Worm (Caenorhabditis elegans) whole organism, L2 larva: ENCODE measurements around the gene cku-80.
A peak's percentile ranks its signal among the peaks of the same experiment; 100 is the strongest.

Experiments
- C34F6.9 ChIP-seq: fragments of 150-350 bp; optimal IDR thresholded peaks from 2 replicates; lab custom pipeline; 2014; ENCODE audit warnings: missing biosample characterization, missing genetic modification characterization
- R02D3.7 ChIP-seq: fragments of 150-350 bp; optimal IDR thresholded peaks from 2 replicates; lab custom pipeline; 2014; ENCODE audit warnings: missing biosample characterization, missing genetic modification characterization
- alr-1 ChIP-seq: fragments of 150-350 bp; optimal IDR thresholded peaks from 2 replicates; lab custom pipeline; 2014; ENCODE audit warnings: missing biosample characterization, missing genetic modification characterization
- aly-2 ChIP-seq: fragments of 150-350 bp; optimal IDR thresholded peaks from 2 replicates; lab custom pipeline; 2014; ENCODE audit warnings: missing biosample characterization, missing genetic modification characterization
- ama-1 ChIP-seq: fragments of 150-350 bp; optimal IDR thresholded peaks from 2 replicates; lab custom pipeline; 2018; ENCODE audit warnings: inconsistent platforms
- blmp-1 ChIP-seq: sonication (generic microtip); optimal IDR thresholded peaks from 2 replicates; lab custom pipeline; 2017; ENCODE audit warnings: missing genetic modification characterization, mild to moderate bottlenecking, missing compliant biosample characterization, antibody characterized with exemption, moderate library complexity; ENCODE audit not compliant: insufficient read depth
- ceh-16 ChIP-seq: fragments of 150-350 bp; optimal IDR thresholded peaks from 2 replicates; lab custom pipeline; 2014; ENCODE audit warnings: missing biosample characterization, missing genetic modification characterization
- ceh-82 ChIP-seq: fragments of 150-350 bp; optimal IDR thresholded peaks from 2 replicates; lab custom pipeline; 2014; ENCODE audit warnings: missing biosample characterization, missing genetic modification characterization
- crh-2 ChIP-seq: sonication (generic microtip); optimal IDR thresholded peaks from 2 replicates; lab custom pipeline; 2017; ENCODE audit warnings: missing biosample characterization, missing genetic modification characterization
- dmd-4 ChIP-seq: sonication (generic microtip); optimal IDR thresholded peaks from 2 replicates; lab custom pipeline; 2017; ENCODE audit warnings: missing biosample characterization, missing genetic modification characterization
- elt-1 ChIP-seq: fragments of 150-350 bp; optimal IDR thresholded peaks from 2 replicates; lab custom pipeline; 2014; ENCODE audit warnings: missing biosample characterization, missing genetic modification characterization
- elt-3 ChIP-seq: sonication (generic microtip); optimal IDR thresholded peaks from 2 replicates; lab custom pipeline; 2017; ENCODE audit warnings: missing biosample characterization, missing genetic modification characterization
- fos-1 ChIP-seq: fragments of 150-350 bp; optimal IDR thresholded peaks from 2 replicates; lab custom pipeline; 2014; ENCODE audit warnings: missing biosample characterization, missing genetic modification characterization
- gmeb-1 ChIP-seq: fragments of 150-350 bp; optimal IDR thresholded peaks from 2 replicates; lab custom pipeline; 2014; ENCODE audit warnings: missing biosample characterization, missing genetic modification characterization
- lin-13 ChIP-seq: fragments of 150-350 bp; optimal IDR thresholded peaks from 2 replicates; lab custom pipeline; 2014; ENCODE audit warnings: missing biosample characterization, missing genetic modification reagents, missing genetic modification characterization
- lin-39 ChIP-seq: fragments of 150-350 bp; optimal IDR thresholded peaks from 2 replicates; lab custom pipeline; 2014; ENCODE audit warnings: missing biosample characterization, missing genetic modification reagents, missing genetic modification characterization
- lsy-2 ChIP-seq, 2 experiments: fragments of 150-350 bp in 1 of 2; sonication (generic microtip) in 1 of 2; optimal IDR thresholded peaks; 2 replicates each; lab custom pipeline; 2014 to 2017; ENCODE audit warnings: missing biosample characterization in 2 of 2, missing genetic modification characterization in 2 of 2
- mab-5 ChIP-seq: fragments of 150-350 bp; optimal IDR thresholded peaks from 2 replicates; lab custom pipeline; 2014; ENCODE audit warnings: missing biosample characterization, missing genetic modification characterization
- mbf-1 ChIP-seq: sonication (generic microtip); optimal IDR thresholded peaks from 2 replicates; lab custom pipeline; 2017; ENCODE audit warnings: missing biosample characterization, missing genetic modification characterization
- mdl-1 ChIP-seq, 2 experiments: fragments of 150-350 bp in 1 of 2; sonication (generic microtip) in 1 of 2; optimal IDR thresholded peaks; 2 replicates each; lab custom pipeline; 2017; ENCODE audit warnings: missing biosample characterization in 2 of 2, missing genetic modification characterization in 2 of 2
- nhr-10 ChIP-seq: sonication (generic microtip); optimal IDR thresholded peaks from 2 replicates; lab custom pipeline; 2017; ENCODE audit warnings: missing biosample characterization, missing genetic modification characterization
- nhr-11 ChIP-seq: fragments of 150-350 bp; optimal IDR thresholded peaks from 2 replicates; lab custom pipeline; 2014; ENCODE audit warnings: missing biosample characterization, missing genetic modification characterization
- nhr-12 ChIP-seq: fragments of 150-350 bp; optimal IDR thresholded peaks from 2 replicates; lab custom pipeline; 2014; ENCODE audit warnings: missing biosample characterization, missing genetic modification characterization
- nhr-129 ChIP-seq: fragments of 150-350 bp; optimal IDR thresholded peaks from 2 replicates; lab custom pipeline; 2014; ENCODE audit warnings: missing biosample characterization, missing genetic modification characterization
- nhr-21 ChIP-seq: fragments of 150-350 bp; optimal IDR thresholded peaks from 2 replicates; lab custom pipeline; 2014; ENCODE audit warnings: missing biosample characterization, missing genetic modification characterization
- nhr-23 ChIP-seq: fragments of 150-350 bp; optimal IDR thresholded peaks from 2 replicates; lab custom pipeline; 2014; ENCODE audit warnings: missing biosample characterization, missing genetic modification reagents, missing genetic modification characterization
- nhr-237 ChIP-seq: fragments of 150-350 bp; optimal IDR thresholded peaks from 2 replicates; lab custom pipeline; 2014; ENCODE audit warnings: missing biosample characterization, missing genetic modification characterization
- nhr-25 ChIP-seq: fragments of 150-350 bp; sonication (generic microtip); optimal IDR thresholded peaks from 3 replicates; lab custom pipeline; 2014; ENCODE audit warnings: missing biosample characterization, missing genetic modification characterization
- nhr-6 ChIP-seq: fragments of 150-350 bp; optimal IDR thresholded peaks from 2 replicates; lab custom pipeline; 2014; ENCODE audit warnings: missing biosample characterization, missing genetic modification characterization
- nhr-77 ChIP-seq: fragments of 150-350 bp; optimal IDR thresholded peaks from 2 replicates; lab custom pipeline; 2014; ENCODE audit warnings: missing biosample characterization, missing genetic modification characterization
- peb-1 ChIP-seq: fragments of 150-350 bp; optimal IDR thresholded peaks from 2 replicates; lab custom pipeline; 2014; ENCODE audit warnings: missing biosample characterization, missing genetic modification characterization
- sem-4 ChIP-seq: fragments of 150-350 bp; optimal IDR thresholded peaks from 2 replicates; lab custom pipeline; 2014; ENCODE audit warnings: missing biosample characterization, missing genetic modification reagents, missing genetic modification characterization
- skn-1 ChIP-seq: sonication (generic microtip); optimal IDR thresholded peaks from 2 replicates; lab custom pipeline; 2017; ENCODE audit warnings: missing biosample characterization, missing genetic modification characterization
- sma-3 ChIP-seq: sonication (generic microtip); optimal IDR thresholded peaks from 2 replicates; lab custom pipeline; 2016; ENCODE audit warnings: missing genetic modification reagents, missing genetic modification characterization, missing compliant biosample characterization
- sma-9 ChIP-seq, 2 experiments: fragments of 150-350 bp in 1 of 2; sonication (generic microtip) in 1 of 2; optimal IDR thresholded peaks; 2 replicates each; lab custom pipeline; 2014 to 2016; ENCODE audit warnings: missing genetic modification characterization in 2 of 2, mild to moderate bottlenecking in 1 of 2, missing biosample characterization in 1 of 2, missing compliant biosample characterization in 1 of 2, missing genetic modification reagents in 1 of 2, moderate library complexity in 1 of 2
- snpc-4 ChIP-seq: fragments of 150-350 bp; optimal IDR thresholded peaks from 2 replicates; lab custom pipeline; 2014; ENCODE audit warnings: missing biosample characterization, missing genetic modification characterization
- unc-39 ChIP-seq: fragments of 150-350 bp; optimal IDR thresholded peaks from 2 replicates; lab custom pipeline; 2014; ENCODE audit warnings: missing biosample characterization, missing genetic modification characterization
- unc-55 ChIP-seq: fragments of 150-350 bp; sonication (generic microtip); optimal IDR thresholded peaks from 3 replicates; lab custom pipeline; 2014; ENCODE audit warnings: missing biosample characterization, missing genetic modification reagents, missing genetic modification characterization
- unc-62 ChIP-seq: fragments of 150-350 bp; optimal IDR thresholded peaks from 2 replicates; lab custom pipeline; 2014; ENCODE audit warnings: missing biosample characterization, missing genetic modification reagents, missing genetic modification characterization
- zag-1 ChIP-seq: fragments of 150-350 bp; optimal IDR thresholded peaks from 2 replicates; lab custom pipeline; 2014; ENCODE audit warnings: missing biosample characterization, missing genetic modification characterization
- ztf-4 ChIP-seq: fragments of 150-350 bp; optimal IDR thresholded peaks from 2 replicates; lab custom pipeline; 2014; ENCODE audit warnings: missing biosample characterization, missing genetic modification characterization

cku-80 gene

ce11 chrIII:4404339-4404836 lies 15.3 kb upstream of the cku-80 start, which contains the start of the genes R07E5.17 and snfc-5:
Gene R07E5.17, minus strand, starts transcription at chrIII:4404436.
Gene snfc-5, plus strand, starts transcription at chrIII:4404786.
- TF ChIP-seq C34F6.9 (peak; percentile 62), fos-1 (tag; lab: Kevin White, UChicago) (peak; percentile 0), nhr-21 (no peak), aly-2 (no peak), mdl-1 (tag; optimal IDR thresholded peaks at IDR 0.05; lab: Kevin White, UChicago) (no peak), nhr-25 (peak; percentile 13), snpc-4 (tag; lab: Kevin White, UChicago) (peak; percentile 33), unc-55 (GFP tag; lab: Kevin White, UChicago) (peak; percentile 56), lin-39 (no peak), nhr-129 (tag; lab: Kevin White, UChicago) (peak; percentile 42)

ce11 chrIII:4405986-4406385 lies 13.7 kb upstream of the cku-80 start, which contains the start of gene rnp-4:
Gene rnp-4, plus strand, starts transcription at chrIII:4406286.
- TF ChIP-seq nhr-77 (no peak), zag-1 (tag; lab: Kevin White, UChicago) (no peak), sem-4 (no peak), ceh-16 (tag; lab: Kevin White, UChicago) (no peak), mdl-1 (tag; optimal IDR thresholded peaks at IDR 0.05; lab: Kevin White, UChicago) (no peak), unc-39 (no peak), ceh-82 (tag; lab: Kevin White, UChicago) (no peak), mab-5 (no peak)

DNA sequence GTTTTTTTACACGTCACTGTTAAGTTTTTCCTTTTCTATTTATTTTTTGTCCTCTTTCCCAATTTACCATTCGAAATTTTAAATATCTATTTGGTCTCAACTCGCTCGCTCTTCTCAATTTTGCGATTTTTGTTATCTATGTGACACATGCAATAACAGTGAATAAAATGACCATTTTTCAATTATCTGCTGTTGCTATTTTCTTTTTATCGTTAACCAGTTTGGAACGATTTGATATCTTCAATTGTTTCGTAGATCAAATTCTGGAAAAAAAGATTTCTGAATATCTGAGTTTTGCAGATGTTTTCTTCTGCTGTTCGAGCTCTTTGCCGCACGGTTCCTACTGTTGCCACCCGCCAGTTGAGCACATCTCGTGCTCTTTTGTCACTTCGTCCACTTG lies 12.5 kb upstream of the cku-80 start, which contains the start of gene prdx-3:
Gene prdx-3 (plus strand): TSS at position 301 of the 400 bp plus-strand sequence.
- TF ChIP-seq sma-3 = no peak
- TF ChIP-seq lin-39 = no peak
- TF ChIP-seq C34F6.9 = no peak
- TF ChIP-seq ztf-4 (tag; lab: Kevin White, UChicago) = no peak
- TF ChIP-seq ceh-82 (tag; lab: Kevin White, UChicago) = no peak
- no peak for TF ChIP-seq nhr-237 (tag; lab: Kevin White, UChicago)
- TF ChIP-seq crh-2 (tag; lab: Kevin White, UChicago) = no peak
- no peak for TF ChIP-seq nhr-23
- TF ChIP-seq sem-4 = no peak

ce11 chrIII:4408251-4408650 lies 11.4 kb upstream of the cku-80 start, which contains the start of gene gpch-1:
Gene gpch-1, plus strand, starts transcription at chrIII:4408551.
- TF ChIP-seq crh-2 (tag; lab: Kevin White, UChicago) (no peak), mab-5 (no peak), ztf-4 (tag; lab: Kevin White, UChicago) (no peak), nhr-11 (no peak), R02D3.7 (tag; lab: Kevin White, UChicago) (no peak), nhr-77 (no peak), nhr-12 (tag; lab: Kevin White, UChicago) (no peak), lin-39 (no peak), blmp-1 (tag; lab: Kevin White, UChicago) (no peak), peb-1 (no peak), sma-3 (no peak), ama-1 (no peak), lsy-2 (tag; optimal IDR thresholded peaks at IDR 0.05; lab: Kevin White, UChicago) (no peak), dmd-4 (no peak), sem-4 (no peak), ceh-16 (tag; lab: Kevin White, UChicago) (no peak), elt-3 (tag; lab: Kevin White, UChicago) (no peak), nhr-129 (tag; lab: Kevin White, UChicago) (no peak), nhr-6 (tag; lab: Kevin White, UChicago) (no peak), nhr-10 (no peak)

DNA sequence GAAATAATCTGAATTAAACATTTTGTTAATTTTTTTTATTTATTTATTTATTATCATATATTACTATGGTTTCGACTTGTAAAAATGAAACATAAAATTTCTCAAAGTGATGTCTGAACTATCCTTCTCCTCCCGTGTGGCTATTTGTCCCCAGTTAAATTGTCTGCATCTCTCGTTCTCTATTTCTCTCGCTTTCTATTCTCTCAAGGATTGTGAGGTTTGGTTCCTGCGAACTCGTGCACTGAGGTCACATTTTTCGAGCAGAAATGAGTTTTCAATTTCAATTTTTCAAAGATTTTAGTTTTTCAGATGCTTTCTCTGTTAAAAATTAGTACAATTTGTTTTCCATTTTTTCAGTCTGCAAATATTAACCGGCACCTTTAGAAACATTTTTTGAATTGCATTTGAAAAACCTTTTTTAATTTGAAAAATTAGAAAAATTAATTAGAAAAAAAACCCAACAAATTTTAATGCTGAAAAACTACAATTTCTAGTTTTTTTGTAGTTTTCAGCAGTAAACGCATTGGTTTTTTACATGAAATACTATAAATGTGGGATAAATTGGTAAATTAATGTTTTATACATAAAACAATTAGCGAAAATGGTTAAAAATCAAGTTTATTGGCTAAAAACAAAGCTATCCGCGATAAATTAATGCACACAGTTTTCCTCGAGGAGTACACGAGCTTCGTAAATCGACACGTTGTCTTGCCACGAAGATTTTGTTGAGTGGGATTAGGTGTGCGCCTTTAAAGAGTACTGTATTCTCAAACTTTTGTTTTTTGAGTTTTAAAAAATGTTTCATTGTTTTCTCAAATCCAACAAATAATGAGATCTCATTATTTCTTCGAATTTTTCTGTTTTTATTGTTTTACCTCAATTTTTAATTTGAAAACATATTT lies 7.3 kb upstream of the cku-80 start:
- TF ChIP-seq C34F6.9 (peak; percentile 57), unc-62 (no peak), unc-55 (GFP tag; lab: Kevin White, UChicago) (peak; percentile 12), lin-13 (GFP tag; lab: Kevin White, UChicago) (peak; percentile 43), ceh-82 (tag; lab: Kevin White, UChicago) (no peak), lin-39 (no peak), nhr-23 (no peak), mdl-1 (tag; optimal IDR thresholded peaks at IDR 0.05; lab: Kevin White, UChicago) (no peak), zag-1 (tag; lab: Kevin White, UChicago) (no peak), sem-4 (no peak), gmeb-1 (tag; lab: Kevin White, UChicago) (no peak), ama-1 (no peak), nhr-77 (no peak), nhr-10 (no peak), sma-9 (GFP tag; optimal IDR thresholded peaks at IDR 0.05; lab: Kevin White, UChicago) (peak; percentile 95), sma-9 (tag; optimal IDR thresholded peaks at IDR 0.05; lab: Kevin White, UChicago) (no peak), nhr-6 (tag; lab: Kevin White, UChicago) (no peak), elt-1 (tag; lab: Kevin White, UChicago) (no peak), snpc-4 (tag; lab: Kevin White, UChicago) (peak; percentile 26), skn-1 (tag; lab: Kevin White, UChicago) (no peak), unc-39 (no peak), alr-1 (tag; lab: Kevin White, UChicago) (no peak), mbf-1 (tag; lab: Kevin White, UChicago) (no peak), lsy-2 (tag; optimal IDR thresholded peaks at IDR 0.05; lab: Kevin White, UChicago) (peak in 1 of 2 experiments; percentile 54), crh-2 (tag; lab: Kevin White, UChicago) (peak; percentile 22), nhr-11 (no peak), mab-5 (no peak)
